Fruit fly (Drosophila melanogaster) whole organism, embryonic: ENCODE results near the gene Indy-2.

ENCODE experiments used
- Abd-B ChIP-seq: fragments of 200-800 bp; sonication (Bioruptor generic); optimal IDR thresholded peaks from 2 replicates; lab custom pipeline; 2018; ENCODE audit warnings: missing biosample characterization, mild to moderate bottlenecking, missing genetic modification characterization, moderate library complexity
- B-H2 ChIP-seq: fragments of 200-800 bp; sonication (Bioruptor generic); optimal IDR thresholded peaks from 2 replicates; lab custom pipeline; 2018; ENCODE audit warnings: missing biosample characterization, mild to moderate bottlenecking, missing genetic modification characterization
- CG1024 ChIP-seq: fragments of 200-800 bp; sonication (Bioruptor generic); IDR thresholded peaks from 2 replicates; pipeline ENCODE4 v1.3.6; 2022; ENCODE audit warnings: missing biosample characterization, missing genetic modification characterization
- CG10959 ChIP-seq: fragments of 200-800 bp; sonication (Bioruptor generic); IDR thresholded peaks from 2 replicates; pipeline ENCODE4 v1.3.6; 2022; ENCODE audit warnings: missing biosample characterization, missing genetic modification characterization
- CG11093 ChIP-seq: fragments of 200-800 bp; sonication (Bioruptor generic); IDR thresholded peaks from 3 replicates; pipeline ENCODE4 v1.3.6; 2022; ENCODE audit warnings: missing biosample characterization, missing genetic modification characterization
- CG11560 ChIP-seq: fragments of 200-800 bp; sonication (Bioruptor generic); IDR thresholded peaks from 3 replicates; pipeline ENCODE4 v1.3.6; 2022; ENCODE audit warnings: missing biosample characterization, missing genetic modification characterization
- CG12299 ChIP-seq: fragments of 200-800 bp; sonication (Bioruptor generic); optimal IDR thresholded peaks from 2 replicates; lab custom pipeline; 2018; ENCODE audit warnings: missing biosample characterization, mild to moderate bottlenecking, missing genetic modification characterization
- CG1233 ChIP-seq: fragments of 200-800 bp; sonication (Bioruptor generic); optimal IDR thresholded peaks from 4 replicates; lab custom pipeline; 2018; ENCODE audit warnings: missing biosample characterization, mild to moderate bottlenecking, missing genetic modification characterization
- CG15514 ChIP-seq: fragments of 200-800 bp; sonication (Bioruptor generic); optimal IDR thresholded peaks from 3 replicates; lab custom pipeline; 2017; ENCODE audit warnings: missing biosample characterization, missing genetic modification characterization, mild to moderate bottlenecking, moderate library complexity, missing genetic modification reagents
- CG15696 ChIP-seq: fragments of 200-800 bp; sonication (Bioruptor generic); optimal IDR thresholded peaks from 2 replicates; lab custom pipeline; 2019; ENCODE audit warnings: missing biosample characterization, mild to moderate bottlenecking, missing genetic modification characterization, moderate library complexity
- CG17328 ChIP-seq: fragments of 200-800 bp; sonication (Bioruptor generic); IDR thresholded peaks from 2 replicates; pipeline ENCODE4 v1.3.6; 2022; ENCODE audit warnings: missing biosample characterization, missing genetic modification characterization
- CG17359 ChIP-seq: fragments of 200-800 bp; sonication (Bioruptor generic); optimal IDR thresholded peaks from 3 replicates; lab custom pipeline; 2018; ENCODE audit warnings: missing biosample characterization, mild to moderate bottlenecking, missing genetic modification characterization, moderate library complexity
- CG18599 ChIP-seq: fragments of 200-800 bp; sonication (Bioruptor generic); optimal IDR thresholded peaks from 3 replicates; lab custom pipeline; 2017; ENCODE audit warnings: missing biosample characterization, missing genetic modification characterization, mild to moderate bottlenecking, moderate library complexity, missing genetic modification reagents
- CG18619 ChIP-seq: fragments of 200-800 bp; sonication (Bioruptor generic); optimal IDR thresholded peaks from 3 replicates; lab custom pipeline; 2017; ENCODE audit warnings: missing biosample characterization, mild to moderate bottlenecking, missing genetic modification characterization
- CG2202 ChIP-seq: fragments of 200-800 bp; sonication (Bioruptor generic); optimal IDR thresholded peaks from 2 replicates; lab custom pipeline; 2018; ENCODE audit warnings: missing biosample characterization, mild to moderate bottlenecking, missing genetic modification characterization
- CG31365 ChIP-seq: fragments of 200-800 bp; sonication (Bioruptor generic); optimal IDR thresholded peaks from 2 replicates; lab custom pipeline; 2018; ENCODE audit warnings: missing biosample characterization, mild to moderate bottlenecking, missing genetic modification characterization
- CG42726 ChIP-seq: fragments of 200-800 bp; sonication (Bioruptor generic); IDR thresholded peaks from 2 replicates; pipeline ENCODE4 v1.3.6; 2022; ENCODE audit warnings: missing biosample characterization, missing genetic modification characterization; ENCODE audit not compliant: partially characterized antibody
- CG4404 ChIP-seq: fragments of 200-800 bp; sonication (Bioruptor generic); IDR thresholded peaks from 2 replicates; pipeline ENCODE4 v1.3.6; 2022; ENCODE audit warnings: missing biosample characterization, missing genetic modification characterization
- CG4424 ChIP-seq: fragments of 200-800 bp; sonication (Bioruptor generic); optimal IDR thresholded peaks from 3 replicates; lab custom pipeline; 2016; ENCODE audit warnings: missing biosample characterization, missing genetic modification characterization
- CG6254 ChIP-seq: fragments of 200-800 bp; sonication (Bioruptor generic); optimal IDR thresholded peaks from 3 replicates; lab custom pipeline; 2017; ENCODE audit warnings: mild to moderate bottlenecking, missing biosample characterization, missing genetic modification reagents, missing genetic modification characterization
- CG6765 ChIP-seq: fragments of 200-800 bp; sonication (Bioruptor generic); optimal IDR thresholded peaks from 3 replicates; lab custom pipeline; 2017; ENCODE audit warnings: missing biosample characterization, mild to moderate bottlenecking, missing genetic modification characterization
- CG6791 ChIP-seq: fragments of 200-800 bp; sonication (Bioruptor generic); IDR thresholded peaks from 3 replicates; pipeline ENCODE4 v1.3.6; 2022; ENCODE audit warnings: missing biosample characterization, missing genetic modification characterization; ENCODE audit not compliant: partially characterized antibody
- CG7556 ChIP-seq: fragments of 200-800 bp; sonication (Bioruptor generic); optimal IDR thresholded peaks from 2 replicates; lab custom pipeline; 2017; ENCODE audit warnings: missing biosample characterization, mild to moderate bottlenecking, missing genetic modification characterization
- CG7987 ChIP-seq: fragments of 200-800 bp; sonication (Bioruptor generic); optimal IDR thresholded peaks from 2 replicates; lab custom pipeline; 2018; ENCODE audit warnings: missing biosample characterization, mild to moderate bottlenecking, missing genetic modification characterization, moderate library complexity
- CG8089 ChIP-seq: fragments of 200-800 bp; sonication (Bioruptor generic); optimal IDR thresholded peaks from 3 replicates; lab custom pipeline; 2016; ENCODE audit warnings: missing biosample characterization, missing genetic modification characterization
- Dref ChIP-seq: fragments of 200-800 bp; sonication (Bioruptor generic); IDR thresholded peaks from 2 replicates; pipeline ENCODE4 v1.3.6; 2022; ENCODE audit warnings: missing biosample characterization, missing genetic modification characterization
- Drgx ChIP-seq: fragments of 200-800 bp; sonication (Bioruptor generic); IDR thresholded peaks from 2 replicates; pipeline ENCODE4 v1.3.6; 2022; ENCODE audit warnings: missing biosample characterization, missing genetic modification characterization
- Ets65A ChIP-seq: fragments of 200-800 bp; sonication (Bioruptor generic); peaks from one replicate; lab custom pipeline; 2016; ENCODE audit warnings: missing biosample characterization, missing genetic modification characterization
- Fer3 ChIP-seq: fragments of 200-800 bp; sonication (Bioruptor generic); optimal IDR thresholded peaks from 2 replicates; lab custom pipeline; 2018; ENCODE audit warnings: missing biosample characterization, mild to moderate bottlenecking, missing genetic modification characterization, moderate library complexity
- HLHmδ ChIP-seq: fragments of 200-800 bp; sonication (Bioruptor generic); optimal IDR thresholded peaks from 2 replicates; lab custom pipeline; 2018; ENCODE audit warnings: missing biosample characterization, mild to moderate bottlenecking, missing genetic modification characterization, moderate library complexity
- MBD-R2 ChIP-seq: fragments of 200-800 bp; sonication (Bioruptor generic); IDR thresholded peaks from 2 replicates; pipeline ENCODE4 v1.3.6; 2022; ENCODE audit warnings: missing biosample characterization, missing genetic modification characterization
- Oaz ChIP-seq: fragments of 200-800 bp; sonication (Bioruptor generic); IDR thresholded peaks from 2 replicates; pipeline ENCODE4 v1.3.6; 2022; ENCODE audit warnings: missing biosample characterization, missing genetic modification characterization
- al ChIP-seq: fragments of 200-800 bp; sonication (Bioruptor generic); IDR thresholded peaks from 2 replicates; pipeline ENCODE4 v1.3.6; 2022; ENCODE audit warnings: missing biosample characterization, missing genetic modification characterization
- bigmax ChIP-seq: fragments of 200-800 bp; sonication (Bioruptor generic); optimal IDR thresholded peaks from 2 replicates; lab custom pipeline; 2018; ENCODE audit warnings: missing biosample characterization, mild to moderate bottlenecking, missing genetic modification characterization
- chinmo ChIP-seq: fragments of 200-800 bp; sonication (Bioruptor generic); IDR thresholded peaks from 4 replicates; pipeline ENCODE4 v1.3.6; 2022; ENCODE audit warnings: missing biosample characterization, missing genetic modification characterization; ENCODE audit not compliant: partially characterized antibody
- chm ChIP-seq: fragments of 200-800 bp; sonication (Bioruptor generic); IDR thresholded peaks from 2 replicates; pipeline ENCODE4 v1.3.6; 2022; ENCODE audit warnings: missing biosample characterization, missing genetic modification characterization
- ci ChIP-seq: fragments of 200-800 bp; sonication (Bioruptor generic); IDR thresholded peaks from 3 replicates; pipeline ENCODE4 v1.3.6; 2022; ENCODE audit warnings: missing biosample characterization, missing genetic modification characterization
- crol ChIP-seq: fragments of 200-800 bp; sonication (Bioruptor generic); IDR thresholded peaks from 2 replicates; pipeline ENCODE4 v1.3.6; 2022; ENCODE audit warnings: missing biosample characterization, missing genetic modification characterization
- disco-r ChIP-seq: fragments of 200-800 bp; sonication (Bioruptor generic); optimal IDR thresholded peaks from 2 replicates; lab custom pipeline; 2016; ENCODE audit warnings: missing biosample characterization, missing genetic modification characterization
- ems ChIP-seq: fragments of 200-800 bp; sonication (Bioruptor generic); optimal IDR thresholded peaks from 3 replicates; lab custom pipeline; 2016; ENCODE audit warnings: missing biosample characterization, missing genetic modification characterization
- gce ChIP-seq: fragments of 200-800 bp; sonication (Bioruptor generic); IDR thresholded peaks from 3 replicates; pipeline ENCODE4 v1.3.6; 2022; ENCODE audit warnings: missing biosample characterization, missing genetic modification characterization
- gsb-n ChIP-seq: fragments of 200-800 bp; sonication (Bioruptor generic); optimal IDR thresholded peaks from 3 replicates; lab custom pipeline; 2018; ENCODE audit warnings: missing biosample characterization, mild to moderate bottlenecking, missing genetic modification characterization
- lab ChIP-seq: fragments of 200-800 bp; sonication (Bioruptor generic); optimal IDR thresholded peaks from 3 replicates; lab custom pipeline; 2017; ENCODE audit warnings: missing biosample characterization, missing genetic modification characterization, mild to moderate bottlenecking, moderate library complexity, missing genetic modification reagents
- pho ChIP-seq: fragments of 200-800 bp; sonication (Bioruptor generic); optimal IDR thresholded peaks from 2 replicates; lab custom pipeline; 2016; ENCODE audit warnings: missing biosample characterization, missing genetic modification characterization
- pros ChIP-seq: fragments of 200-800 bp; sonication (Bioruptor generic); optimal IDR thresholded peaks from 3 replicates; lab custom pipeline; 2019; ENCODE audit warnings: missing biosample characterization, mild to moderate bottlenecking, missing genetic modification characterization, moderate library complexity
- sc ChIP-seq, 3 experiments: fragments of >200 bp in 2 of 3; fragments of 200-800 bp in 1 of 3; sonication (Bioruptor generic) in 1 of 3; optimal IDR thresholded peaks; 2 replicates in 2 of 3; 3 replicates in 1 of 3; lab custom pipeline; 2017; ENCODE audit warnings: mild to moderate bottlenecking in 1 of 3, missing biosample characterization in 1 of 3, missing genetic modification characterization in 1 of 3, missing genetic modification reagents in 1 of 3
- wdn ChIP-seq: fragments of 200-800 bp; sonication (Bioruptor generic); IDR thresholded peaks from 2 replicates; pipeline ENCODE4 v1.3.6; 2022; ENCODE audit warnings: missing biosample characterization, missing genetic modification characterization
- zf30C ChIP-seq: fragments of 200-800 bp; sonication (Bioruptor generic); optimal IDR thresholded peaks from 3 replicates; lab custom pipeline; 2018; ENCODE audit warnings: missing biosample characterization, mild to moderate bottlenecking, missing genetic modification characterization
- zfh1 ChIP-seq: fragments of 200-800 bp; sonication (Bioruptor generic); IDR thresholded peaks from 3 replicates; pipeline ENCODE4 v1.3.6; 2022; ENCODE audit warnings: missing biosample characterization, missing genetic modification characterization

Indy-2 gene

DNA sequence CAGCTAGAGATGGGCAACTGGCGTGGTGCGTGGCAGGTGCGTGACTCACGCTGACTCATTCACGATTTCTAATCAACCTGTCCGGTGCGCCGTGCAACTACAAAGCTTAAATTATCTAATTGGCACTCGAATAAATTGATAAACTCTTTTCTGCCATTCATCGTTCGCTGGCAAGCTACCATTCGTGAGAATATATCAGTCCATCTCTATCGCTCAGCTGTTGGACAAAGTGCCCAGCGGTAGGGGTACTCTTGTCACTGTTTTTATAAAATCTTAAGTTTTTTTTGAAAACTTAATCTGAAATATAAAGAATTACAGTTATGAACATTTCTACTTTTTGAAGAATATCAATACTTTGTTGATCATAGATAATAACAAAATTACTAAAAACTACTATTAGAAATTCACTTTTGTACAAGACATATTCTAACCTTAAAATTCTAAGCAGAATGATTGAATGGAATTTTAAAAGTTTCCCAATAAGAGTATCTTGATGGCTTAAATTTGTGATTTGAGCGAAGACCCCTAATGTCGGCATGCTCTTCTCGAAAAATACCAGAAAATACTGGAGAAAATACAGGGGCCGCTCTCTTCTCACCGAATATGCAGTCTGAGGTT lies 21.3 kb upstream of the Indy-2 start, which contains the start of the genes PIG-L and psidin (continued):
- peak; percentile 2 for TF ChIP-seq bigmax (GFP tag; lab: Kevin White, UChicago)
- TF ChIP-seq CG2202, result peak; percentile 52
- TF ChIP-seq CG6254 (GFP tag; lab: Kevin White, UChicago), result peak; percentile 30
- peak; percentile 86 for TF ChIP-seq CG7556 (GFP tag; lab: Kevin White, UChicago)
- no peak for TF ChIP-seq CG6765 (GFP tag; lab: Kevin White, UChicago)
- TF ChIP-seq Ets65A (GFP tag; lab: Kevin White, UChicago), result peak; percentile 98
- TF ChIP-seq Oaz, result peak; percentile 51; the same call in 1 of the 2 replicates
- TF ChIP-seq al (GFP tag; lab: Robert Waterston, UW), result peak; percentile 56
- TF ChIP-seq disco-r, result peak; percentile 24
- peak; percentile 91 for TF ChIP-seq MBD-R2 (GFP tag; lab: Robert Waterston, UW)
- peak; percentile 29; the same call in 1 of the 2 replicates for TF ChIP-seq CG1024
- TF ChIP-seq CG12299 (tag; lab: Kevin White, UChicago), result peak; percentile 73
- TF ChIP-seq CG18599, result peak; percentile 64
- TF ChIP-seq B-H2 (GFP tag; lab: Kevin White, UChicago), result peak; percentile 80
- no peak for TF ChIP-seq Dref (GFP tag; lab: Robert Waterston, UW)
- TF ChIP-seq ems, result peak; percentile 77
- no peak for TF ChIP-seq CG7987
- TF ChIP-seq Drgx (GFP tag; lab: Robert Waterston, UW), result peak; percentile 41
- TF ChIP-seq CG11560 (tag; lab: Robert Waterston, UW), result peak; percentile 79
- peak; percentile 89 for TF ChIP-seq Abd-B (GFP tag; lab: Kevin White, UChicago)
- TF ChIP-seq chinmo (GFP tag; lab: Robert Waterston, UW), result 0 out of 4 replicates have a peak, but pooled peaks have one; percentile 61
- peak; percentile 56 for TF ChIP-seq CG8089 (GFP tag; lab: Kevin White, UChicago)
- peak; percentile 40; the same call in 1 of the 2 replicates for TF ChIP-seq CG10959 (GFP tag; lab: Robert Waterston, UW)
- no peak for TF ChIP-seq CG31365 (tag; lab: Kevin White, UChicago)
- peak; percentile 69 for TF ChIP-seq CG1233
- TF ChIP-seq wdn (GFP tag; lab: Robert Waterston, UW), result peak; percentile 25; the same call in 1 of the 2 replicates
- peak; percentile 85 for TF ChIP-seq CG42726 (GFP tag; lab: Robert Waterston, UW)
- no peak for TF ChIP-seq gsb-n (tag; lab: Kevin White, UChicago)
- peak; percentile 16; the same call in 1 of the 3 replicates for TF ChIP-seq gce (GFP tag; lab: Robert Waterston, UW)
- no peak for TF ChIP-seq crol (GFP tag; lab: Robert Waterston, UW)
- TF ChIP-seq CG11093, result peak; percentile 47; the same call in 2 of the 3 replicates
- peak; percentile 66 for TF ChIP-seq ci (GFP tag; lab: Robert Waterston, UW)
- peak; percentile 29 for TF ChIP-seq CG15514 (GFP tag; lab: Kevin White, UChicago)
- peak; percentile 96 for TF ChIP-seq CG4424 (GFP tag; lab: Kevin White, UChicago)
- peak; percentile 49 for TF ChIP-seq CG17328 (GFP tag; lab: Robert Waterston, UW)
- no peak for TF ChIP-seq lab
- no peak for TF ChIP-seq pros
- TF ChIP-seq HLHmδ (GFP tag; lab: Kevin White, UChicago), result no peak
- peak; percentile 80 for TF ChIP-seq CG15696 (tag; lab: Kevin White, UChicago)
- TF ChIP-seq zf30C (GFP tag; lab: Kevin White, UChicago), result no peak
- peak; percentile 57 for TF ChIP-seq CG17359 (tag; lab: Kevin White, UChicago)
- TF ChIP-seq Fer3 (tag; lab: Kevin White, UChicago), result peak; percentile 59
- TF ChIP-seq CG18619 (GFP tag; lab: Kevin White, UChicago), result peak; percentile 86
- peak; percentile 90 for TF ChIP-seq pho (GFP tag; lab: Kevin White, UChicago)
- TF ChIP-seq CG4404 (GFP tag; lab: Robert Waterston, UW), result peak; percentile 64
- TF ChIP-seq CG6791 (GFP tag; lab: Robert Waterston, UW), result peak; percentile 93
- no peak for TF ChIP-seq sc (optimal IDR thresholded peaks at IDR 0.05; lab: Kevin White, UChicago)
- peak; percentile 77 for TF ChIP-seq sc (GFP tag; optimal IDR thresholded peaks at IDR 0.05; lab: Kevin White, UChicago)
- TF ChIP-seq zfh1 (GFP tag; lab: Robert Waterston, UW), result peak; percentile 68; the same call in 2 of the 3 replicates
- TF ChIP-seq chm, result peak; percentile 61
